Worm (Caenorhabditis elegans) whole organism, young adult: ENCODE measurements around the gene srsx-25.

Experiments
- B0261.1 ChIP-seq: sonication (generic microtip); optimal IDR thresholded peaks from 2 replicates; lab custom pipeline; 2016; ENCODE audit warnings: mild to moderate bottlenecking, missing genetic modification characterization, moderate library complexity, missing compliant biosample characterization
- C06A6.2 ChIP-seq: fragments of 200-800 bp; sonication (Bioruptor generic); conservative IDR thresholded peaks from 2 replicates; pipeline ENCODE4 v1.3.6; 2022; ENCODE audit warnings: missing genetic modification characterization, missing compliant biosample characterization
- C17E4.6 ChIP-seq: fragments of 200-800 bp; sonication (Bioruptor generic); IDR thresholded peaks from 2 replicates; pipeline ENCODE4 v1.3.6; 2022; ENCODE audit warnings: missing genetic modification reagents, missing genetic modification characterization, missing compliant biosample characterization
- F10E7.11 ChIP-seq: sonication (generic microtip); optimal IDR thresholded peaks from 2 replicates; lab custom pipeline; 2017; ENCODE audit warnings: mild to moderate bottlenecking, missing genetic modification characterization, moderate library complexity, missing compliant biosample characterization
- F23B12.7 ChIP-seq: sonication (generic microtip); optimal IDR thresholded peaks from 2 replicates; lab custom pipeline; 2017; ENCODE audit warnings: missing genetic modification characterization, mild to moderate bottlenecking, missing compliant biosample characterization, antibody characterized with exemption, moderate library complexity; ENCODE audit not compliant: insufficient read depth
- F33H1.4 ChIP-seq: fragments of 200-800 bp; sonication (Bioruptor generic); IDR thresholded peaks from 2 replicates; pipeline ENCODE4 v1.3.6; 2022; ENCODE audit warnings: missing genetic modification reagents, missing genetic modification characterization, missing compliant biosample characterization
- Y53G8AR.9 ChIP-seq: fragments of 200-800 bp; sonication (Bioruptor generic); conservative IDR thresholded peaks from 2 replicates; pipeline ENCODE4 v1.3.6; 2022; ENCODE audit warnings: missing genetic modification reagents, missing genetic modification characterization, missing compliant biosample characterization
- Y79H2A.3 ChIP-seq: fragments of 200-800 bp; sonication (Bioruptor generic); conservative IDR thresholded peaks from 2 replicates; pipeline ENCODE4 v1.3.6; 2022; ENCODE audit warnings: missing genetic modification reagents, missing genetic modification characterization, missing compliant biosample characterization
- ZK185.1 ChIP-seq: sonication (generic microtip); optimal IDR thresholded peaks from 2 replicates; lab custom pipeline; 2016; ENCODE audit warnings: mild to moderate bottlenecking, missing genetic modification characterization, missing compliant biosample characterization; ENCODE audit not compliant: poor library complexity, severe bottlenecking
- akir-1 ChIP-seq: fragments of 200-800 bp; sonication (Bioruptor generic); optimal IDR thresholded peaks from 2 replicates; lab custom pipeline; 2018; ENCODE audit warnings: mild to moderate bottlenecking, missing genetic modification characterization, moderate library complexity, missing compliant biosample characterization
- aptf-2 ChIP-seq: fragments of 200-800 bp; sonication (Bioruptor generic); conservative IDR thresholded peaks from 2 replicates; pipeline ENCODE4 v1.3.6; 2022; ENCODE audit warnings: missing genetic modification reagents, missing genetic modification characterization, missing compliant biosample characterization
- attf-5 ChIP-seq: fragments of 200-800 bp; sonication (Bioruptor generic); optimal IDR thresholded peaks from 2 replicates; lab custom pipeline; 2018; ENCODE audit warnings: mild to moderate bottlenecking, missing genetic modification characterization, missing compliant biosample characterization
- bed-2 ChIP-seq: fragments of 200-800 bp; sonication (Bioruptor generic); IDR thresholded peaks from 2 replicates; pipeline ENCODE4 v1.3.6; 2022; ENCODE audit warnings: missing genetic modification reagents, missing genetic modification characterization, missing compliant biosample characterization
- ccch-3 ChIP-seq: fragments of 200-800 bp; sonication (Bioruptor generic); optimal IDR thresholded peaks from 2 replicates; lab custom pipeline; 2018; ENCODE audit warnings: mild to moderate bottlenecking, missing genetic modification characterization, missing compliant biosample characterization
- ceh-27 ChIP-seq: fragments of 200-800 bp; sonication (Bioruptor generic); optimal IDR thresholded peaks from 2 replicates; lab custom pipeline; 2018; ENCODE audit warnings: mild to moderate bottlenecking, missing genetic modification characterization, moderate library complexity, missing compliant biosample characterization
- ceh-91 ChIP-seq: fragments of 200-800 bp; sonication (Bioruptor generic); IDR thresholded peaks from 2 replicates; pipeline ENCODE4 v1.3.6; 2022; ENCODE audit warnings: missing genetic modification reagents, missing genetic modification characterization, missing compliant biosample characterization
- die-1 ChIP-seq: sonication (generic microtip); optimal IDR thresholded peaks from 2 replicates; lab custom pipeline; 2016; ENCODE audit warnings: missing genotype, mild to moderate bottlenecking, missing genetic modification characterization, missing compliant biosample characterization
- dox-1 ChIP-seq: fragments of 200-800 bp; sonication (Bioruptor generic); IDR thresholded peaks from 2 replicates; pipeline ENCODE4 v1.3.6; 2022; ENCODE audit warnings: missing genetic modification reagents, missing genetic modification characterization, missing compliant biosample characterization
- dpl-1 ChIP-seq: fragments of 150-350 bp; optimal IDR thresholded peaks from 2 replicates; lab custom pipeline; 2014; ENCODE audit warnings: missing biosample characterization, missing genetic modification reagents, missing genetic modification characterization
- egl-18 ChIP-seq: fragments of 200-800 bp; sonication (Bioruptor generic); IDR thresholded peaks from 2 replicates; pipeline ENCODE4 v1.3.6; 2022; ENCODE audit warnings: missing genetic modification reagents, missing genetic modification characterization, missing compliant biosample characterization
- ets-4 ChIP-seq: fragments of 200-800 bp; sonication (Bioruptor generic); optimal IDR thresholded peaks from 2 replicates; lab custom pipeline; 2018; ENCODE audit warnings: mild to moderate bottlenecking, missing genetic modification characterization, missing compliant biosample characterization
- fkh-3 ChIP-seq: sonication (generic microtip); optimal IDR thresholded peaks from 2 replicates; lab custom pipeline; 2016; ENCODE audit warnings: mild to moderate bottlenecking, missing genetic modification characterization, missing compliant biosample characterization
- him-1 ChIP-seq: sonication (generic microtip); optimal IDR thresholded peaks from 2 replicates; lab custom pipeline; 2016; ENCODE audit warnings: missing genotype, missing genetic modification reagents, missing genetic modification characterization, missing compliant biosample characterization
- hlh-26 ChIP-seq: fragments of 200-800 bp; sonication (Bioruptor generic); conservative IDR thresholded peaks from 2 replicates; pipeline ENCODE4 v1.3.6; 2022; ENCODE audit warnings: missing genetic modification reagents, missing genetic modification characterization, missing compliant biosample characterization
- hmg-20 ChIP-seq: fragments of 200-800 bp; sonication (Bioruptor generic); IDR thresholded peaks from 2 replicates; pipeline ENCODE4 v1.3.6; 2022; ENCODE audit warnings: missing genetic modification reagents, missing genetic modification characterization, missing compliant biosample characterization
- hrde-1 ChIP-seq: sonication (generic microtip); optimal IDR thresholded peaks from 2 replicates; lab custom pipeline; 2016; ENCODE audit warnings: missing genetic modification characterization, mild to moderate bottlenecking, missing compliant biosample characterization, moderate library complexity, missing genotype, missing genetic modification reagents, borderline replicate concordance
- let-526 ChIP-seq: fragments of 200-800 bp; sonication (Bioruptor generic); IDR thresholded peaks from 2 replicates; pipeline ENCODE4 v1.3.6; 2022; ENCODE audit warnings: missing genetic modification reagents, missing genetic modification characterization, missing compliant biosample characterization
- lin-35 ChIP-seq, 3 experiments: fragments of 150-350 bp in 2 of 3; sonication (generic microtip) in 1 of 3; optimal IDR thresholded peaks; 2 replicates each; lab custom pipeline; 2014 to 2018; ENCODE audit warnings: missing biosample characterization in 3 of 3, missing genetic modification characterization in 3 of 3, missing genetic modification reagents in 3 of 3
- lin-40 ChIP-seq: sonication (generic microtip); optimal IDR thresholded peaks from 2 replicates; lab custom pipeline; 2016; ENCODE audit warnings: missing genetic modification characterization, mild to moderate bottlenecking, missing compliant biosample characterization, missing genotype, missing genetic modification reagents
- lir-1 ChIP-seq: fragments of 200-800 bp; sonication (Bioruptor generic); conservative IDR thresholded peaks from 2 replicates; pipeline ENCODE4 v1.3.6; 2022; ENCODE audit warnings: missing genetic modification reagents, missing genetic modification characterization, missing compliant biosample characterization
- lsy-27 ChIP-seq: sonication (generic microtip); optimal IDR thresholded peaks from 2 replicates; lab custom pipeline; 2017; ENCODE audit warnings: missing genetic modification characterization, mild to moderate bottlenecking, missing compliant biosample characterization, antibody characterized with exemption, missing genotype, borderline replicate concordance; ENCODE audit not compliant: insufficient read depth
- madf-10 ChIP-seq: sonication (generic microtip); optimal IDR thresholded peaks from 2 replicates; lab custom pipeline; 2016; ENCODE audit warnings: mild to moderate bottlenecking, missing genetic modification characterization, missing compliant biosample characterization
- madf-3 ChIP-seq: fragments of 200-800 bp; sonication (Bioruptor generic); IDR thresholded peaks from 2 replicates; pipeline ENCODE4 v1.3.6; 2022; ENCODE audit warnings: missing genetic modification reagents, missing genetic modification characterization, missing compliant biosample characterization
- madf-8 ChIP-seq: fragments of 200-800 bp; sonication (Bioruptor generic); conservative IDR thresholded peaks from 2 replicates; pipeline ENCODE4 v1.3.6; 2022; ENCODE audit warnings: missing genetic modification reagents, missing genetic modification characterization, missing compliant biosample characterization
- mel-28 ChIP-seq: sonication (generic microtip); optimal IDR thresholded peaks from 2 replicates; lab custom pipeline; 2016; ENCODE audit warnings: borderline replicate concordance, mild to moderate bottlenecking, missing genetic modification characterization, missing compliant biosample characterization
- nhr-179 ChIP-seq: sonication (generic microtip); optimal IDR thresholded peaks from 2 replicates; lab custom pipeline; 2016; ENCODE audit warnings: mild to moderate bottlenecking, missing genetic modification characterization, missing compliant biosample characterization
- nhr-27 ChIP-seq: fragments of 200-800 bp; sonication (Bioruptor generic); optimal IDR thresholded peaks from 2 replicates; lab custom pipeline; 2018; ENCODE audit warnings: mild to moderate bottlenecking, missing genetic modification characterization, moderate library complexity, missing compliant biosample characterization
- nhr-90 ChIP-seq: sonication (generic microtip); optimal IDR thresholded peaks from 2 replicates; lab custom pipeline; 2016; ENCODE audit warnings: missing genotype, mild to moderate bottlenecking, missing genetic modification characterization, missing compliant biosample characterization
- rpc-1 ChIP-seq, 2 experiments: fragments of 150-350 bp in 1 of 2; sonication (generic microtip) in 1 of 2; optimal IDR thresholded peaks; 2 replicates each; lab custom pipeline; 2014 to 2018; ENCODE audit warnings: missing biosample characterization in 1 of 2, missing genetic modification characterization in 1 of 2, missing genetic modification reagents in 1 of 2, missing genotype in 1 of 2
- sdz-38 ChIP-seq: sonication (generic microtip); optimal IDR thresholded peaks from 2 replicates; lab custom pipeline; 2016; ENCODE audit warnings: missing genotype, missing genetic modification characterization, missing compliant biosample characterization
- somi-1 ChIP-seq: fragments of 200-800 bp; sonication (Bioruptor generic); optimal IDR thresholded peaks from 2 replicates; lab custom pipeline; 2018; ENCODE audit warnings: mild to moderate bottlenecking, missing genetic modification characterization, missing compliant biosample characterization
- sptf-2 ChIP-seq: fragments of 200-800 bp; sonication (Bioruptor generic); optimal IDR thresholded peaks from 2 replicates; lab custom pipeline; 2018; ENCODE audit warnings: mild to moderate bottlenecking, missing genetic modification characterization, missing compliant biosample characterization
- xnd-1 ChIP-seq: sonication (generic microtip); optimal IDR thresholded peaks from 2 replicates; lab custom pipeline; 2016; ENCODE audit warnings: missing genotype, missing genetic modification reagents, missing genetic modification characterization, missing compliant biosample characterization
- zim-3 ChIP-seq: sonication (generic microtip); optimal IDR thresholded peaks from 2 replicates; lab custom pipeline; 2017; ENCODE audit warnings: mild to moderate bottlenecking, missing genetic modification characterization, moderate library complexity, missing compliant biosample characterization
- ztf-25 ChIP-seq: fragments of 200-800 bp; sonication (Bioruptor generic); IDR thresholded peaks from 2 replicates; pipeline ENCODE4 v1.3.6; 2022; ENCODE audit warnings: missing genetic modification reagents, missing genetic modification characterization, missing compliant biosample characterization
- ztf-3 ChIP-seq: fragments of 200-800 bp; sonication (Bioruptor generic); optimal IDR thresholded peaks from 2 replicates; lab custom pipeline; 2018; ENCODE audit warnings: mild to moderate bottlenecking, missing genetic modification characterization, missing compliant biosample characterization

Gene srsx-25

ce11 chrIV:13353143-13353773, 11.7 kb upstream of the srsx-25 start, which contains the start of the genes rec-8 and mex-5 (continued):
- TF ChIP-seq ztf-25 (0 out of 2 replicates have a peak, but pooled peaks have one; percentile 52), lin-40 (tag; lab: Kevin White, UChicago) (no peak), him-1 (tag; lab: Kevin White, UChicago) (peak; percentile 2), lsy-27 (tag; lab: Kevin White, UChicago) (no peak), nhr-90 (no peak), madf-8 (GFP tag; lab: Robert Waterston, UW) (peak; percentile 94), die-1 (tag; lab: Kevin White, UChicago) (no peak), sdz-38 (tag; lab: Kevin White, UChicago) (no peak), nhr-179 (tag; lab: Kevin White, UChicago) (no peak), akir-1 (no peak), xnd-1 (tag; lab: Kevin White, UChicago) (peak; percentile 93), zim-3 (tag; lab: Kevin White, UChicago) (no peak), ZK185.1 (no peak), hmg-20 (GFP tag; lab: Robert Waterston, UW) (no peak), Y53G8AR.9 (0 out of 2 replicates have a peak, but pooled peaks have one; percentile 38), somi-1 (no peak), F23B12.7 (tag; lab: Kevin White, UChicago) (no peak), Y79H2A.3 (no peak), let-526 (GFP tag; lab: Robert Waterston, UW) (no peak), F33H1.4 (GFP tag; lab: Robert Waterston, UW) (peak; percentile 98), ets-4 (GFP tag; lab: Kevin White, UChicago) (no peak), fkh-3 (tag; lab: Kevin White, UChicago) (no peak), lin-35 (GFP tag; optimal IDR thresholded peaks at IDR 0.05; lab: Kevin White, UChicago) (peak in 2 of 3 experiments; percentile 55 to 84), C06A6.2 (GFP tag; lab: Robert Waterston, UW) (no peak), nhr-27 (tag; lab: Kevin White, UChicago) (no peak), sptf-2 (GFP tag; lab: Kevin White, UChicago) (no peak), B0261.1 (no peak), dox-1 (peak; percentile 57; the same call in 1 of the 2 replicates), rpc-1 (optimal IDR thresholded peaks at IDR 0.05; lab: Kevin White, UChicago) (no peak), rpc-1 (tag; optimal IDR thresholded peaks at IDR 0.05; lab: Kevin White, UChicago) (peak; percentile 12), lir-1 (GFP tag; lab: Robert Waterston, UW) (peak; percentile 7; the same call in 1 of the 2 replicates), madf-3 (0 out of 2 replicates have a peak, but pooled peaks have one; percentile 29), ztf-3 (no peak), egl-18 (no peak), F10E7.11 (tag; lab: Kevin White, UChicago) (no peak), ccch-3 (no peak), aptf-2 (no peak), hlh-26 (GFP tag; lab: Robert Waterston, UW) (no peak), ceh-27 (no peak), C17E4.6 (GFP tag; lab: Robert Waterston, UW) (peak; percentile 81), bed-2 (GFP tag; lab: Robert Waterston, UW) (no peak), mel-28 (tag; lab: Kevin White, UChicago) (no peak), madf-10 (tag; lab: Kevin White, UChicago) (no peak), attf-5 (GFP tag; lab: Kevin White, UChicago) (no peak), ceh-91 (peak; percentile 94), hrde-1 (tag; lab: Kevin White, UChicago) (no peak), dpl-1 (GFP tag; lab: Kevin White, UChicago) (peak; percentile 92)
